Worm (Caenorhabditis elegans) whole organism, L1 larva: ENCODE measurements around the gene nlp-3.
A peak's percentile ranks its signal among the peaks of the same experiment; 100 is the strongest.

Source experiments
- dpl-1 ChIP-seq, 3 experiments: fragments of 150-350 bp in 2 of 3; sonication (generic microtip) in 1 of 3; optimal IDR thresholded peaks; 2 replicates each; lab custom pipeline; 2014 to 2017; ENCODE audit warnings: missing biosample characterization in 3 of 3, missing genetic modification characterization in 3 of 3, missing genetic modification reagents in 3 of 3
- fos-1 ChIP-seq: fragments of 150-350 bp; optimal IDR thresholded peaks from 2 replicates; lab custom pipeline; 2014; ENCODE audit warnings: missing biosample characterization, missing genetic modification characterization
- pqm-1 ChIP-seq: sonication (generic microtip); optimal IDR thresholded peaks from 3 replicates; lab custom pipeline; 2017; ENCODE audit warnings: missing biosample characterization, missing genetic modification characterization
- unc-130 ChIP-seq: fragments of 150-350 bp; optimal IDR thresholded peaks from 2 replicates; lab custom pipeline; 2017; ENCODE audit warnings: missing biosample characterization, missing genetic modification characterization, inconsistent platforms

DNA sequence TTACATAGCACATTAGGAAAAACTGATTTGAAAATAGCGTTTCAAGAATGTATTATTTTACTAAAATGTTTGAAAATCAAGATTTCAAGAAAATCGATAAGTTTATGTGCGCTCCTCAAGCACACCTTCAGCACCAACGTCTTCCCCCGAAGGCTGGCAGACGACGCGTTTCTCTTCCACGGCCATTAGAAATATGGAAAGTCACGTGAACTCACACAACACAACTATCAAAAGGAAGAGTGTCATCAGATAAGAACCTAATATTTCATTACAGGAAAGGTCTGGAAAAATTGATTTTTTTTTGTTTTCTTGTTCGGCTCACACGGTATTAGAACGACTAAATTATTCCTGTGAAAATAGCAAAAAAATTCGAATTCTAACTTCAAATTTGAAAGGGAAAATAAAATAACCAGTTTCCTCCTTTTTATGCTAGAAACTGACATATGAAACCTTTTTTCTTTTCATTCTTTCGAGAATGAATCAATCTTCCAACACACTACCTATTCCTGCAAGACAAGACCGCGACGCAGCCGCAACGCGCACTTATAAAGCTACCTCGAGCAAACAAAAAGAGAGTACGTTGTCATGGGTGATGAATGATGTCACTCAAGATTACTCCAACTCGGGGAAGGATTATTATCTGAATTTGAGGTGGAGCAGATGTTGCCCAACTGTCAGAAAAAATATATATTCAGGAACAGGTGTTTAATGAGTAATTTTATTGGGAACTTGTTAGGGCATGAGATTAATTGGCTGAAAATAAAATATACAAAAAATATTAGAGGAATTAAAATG, 47.1 kb upstream of the nlp-3 start:
- peak in 1 of 3 experiments; percentile 11 for TF ChIP-seq dpl-1 (GFP tag; optimal IDR thresholded peaks at IDR 0.05; lab: Kevin White, UChicago)
- TF ChIP-seq fos-1 (tag; lab: Kevin White, UChicago) = no peak
- no peak for TF ChIP-seq pqm-1 (tag; lab: Kevin White, UChicago)
- TF ChIP-seq unc-130 = no peak
